Fruit fly (Drosophila melanogaster) whole organism, embryonic: ENCODE data around the gene RPA1.

Source experiments
- BEAF-32 ChIP-seq: fragments of 200-800 bp; sonication (Bioruptor generic); optimal IDR thresholded peaks from 3 replicates; lab custom pipeline; 2017; ENCODE audit warnings: missing biosample characterization, missing genetic modification characterization, mild to moderate bottlenecking, moderate library complexity, missing genetic modification reagents
- CG10959 ChIP-seq: fragments of 200-800 bp; sonication (Bioruptor generic); IDR thresholded peaks from 2 replicates; pipeline ENCODE4 v1.3.6; 2022; ENCODE audit warnings: missing biosample characterization, missing genetic modification characterization
- CG12155 ChIP-seq: fragments of 200-800 bp; sonication (Bioruptor generic); optimal IDR thresholded peaks from 3 replicates; lab custom pipeline; 2016; ENCODE audit warnings: missing biosample characterization, missing genetic modification characterization
- CG12236 ChIP-seq: fragments of 200-800 bp; sonication (Bioruptor generic); optimal IDR thresholded peaks from 2 replicates; lab custom pipeline; 2016; ENCODE audit warnings: missing biosample characterization, missing genetic modification characterization
- CG12769 ChIP-seq: fragments of 200-800 bp; sonication (Bioruptor generic); optimal IDR thresholded peaks from 2 replicates; lab custom pipeline; 2019; ENCODE audit warnings: missing biosample characterization, mild to moderate bottlenecking, missing genetic modification characterization, moderate library complexity
- CG13287 ChIP-seq: fragments of 200-800 bp; sonication (Bioruptor generic); IDR thresholded peaks from 2 replicates; pipeline ENCODE4 v1.3.6; 2022; ENCODE audit warnings: missing biosample characterization, missing genetic modification characterization; ENCODE audit not compliant: partially characterized antibody
- CG13424 ChIP-seq: fragments of 200-800 bp; sonication (Bioruptor generic); optimal IDR thresholded peaks from 2 replicates; lab custom pipeline; 2019; ENCODE audit warnings: missing biosample characterization, mild to moderate bottlenecking, missing genetic modification characterization, moderate library complexity
- CG15011 ChIP-seq: fragments of 200-800 bp; sonication (Bioruptor generic); optimal IDR thresholded peaks from 3 replicates; lab custom pipeline; 2018; ENCODE audit warnings: missing biosample characterization, mild to moderate bottlenecking, missing genetic modification characterization
- CG17361 ChIP-seq: fragments of 200-800 bp; sonication (Bioruptor generic); IDR thresholded peaks from 3 replicates; pipeline ENCODE4 v1.3.6; 2022; ENCODE audit warnings: missing biosample characterization, missing genetic modification characterization
- CG30020 ChIP-seq: fragments of 200-800 bp; optimal IDR thresholded peaks from 2 replicates; lab custom pipeline; 2019; ENCODE audit warnings: missing biosample characterization, mild to moderate bottlenecking, missing genetic modification characterization, moderate library complexity
- CG32532 ChIP-seq: fragments of 200-800 bp; sonication (Bioruptor generic); IDR thresholded peaks from 2 replicates; pipeline ENCODE4 v1.3.6; 2022; ENCODE audit warnings: missing biosample characterization, missing genetic modification characterization
- CG32767 ChIP-seq: fragments of 200-800 bp; sonication (Bioruptor generic); IDR thresholded peaks from 2 replicates; pipeline ENCODE4 v1.3.6; 2022; ENCODE audit warnings: missing biosample characterization, missing genetic modification characterization
- CG34224 ChIP-seq: fragments of 200-800 bp; sonication (Bioruptor generic); IDR thresholded peaks from 3 replicates; pipeline ENCODE4 v1.3.6; 2022; ENCODE audit warnings: missing biosample characterization, missing genetic modification characterization; ENCODE audit not compliant: partially characterized antibody
- CG34376 ChIP-seq: fragments of 200-800 bp; sonication (Bioruptor generic); optimal IDR thresholded peaks from 2 replicates; lab custom pipeline; 2018; ENCODE audit warnings: missing biosample characterization, mild to moderate bottlenecking, missing genetic modification characterization
- CG4360 ChIP-seq: fragments of 200-800 bp; sonication (Bioruptor generic); IDR thresholded peaks from 2 replicates; pipeline ENCODE4 v1.3.6; 2022; ENCODE audit warnings: missing biosample characterization, missing genetic modification characterization
- CG7271 ChIP-seq: fragments of 200-800 bp; sonication (Bioruptor generic); optimal IDR thresholded peaks from 2 replicates; lab custom pipeline; 2018; ENCODE audit warnings: missing biosample characterization, mild to moderate bottlenecking, missing genetic modification characterization, moderate library complexity
- CG9876 ChIP-seq: fragments of 200-800 bp; sonication (Bioruptor generic); optimal IDR thresholded peaks from 2 replicates; lab custom pipeline; 2016; ENCODE audit warnings: missing biosample characterization, missing genetic modification characterization
- Camta ChIP-seq: fragments of 200-800 bp; sonication (Bioruptor generic); optimal IDR thresholded peaks from 2 replicates; lab custom pipeline; 2016; ENCODE audit warnings: missing biosample characterization, missing genetic modification characterization
- Dp ChIP-seq: fragments of 200-800 bp; sonication (Bioruptor generic); optimal IDR thresholded peaks from 2 replicates; lab custom pipeline; 2018; ENCODE audit warnings: missing biosample characterization, mild to moderate bottlenecking, missing genetic modification characterization, moderate library complexity
- Ets65A ChIP-seq: fragments of 200-800 bp; sonication (Bioruptor generic); peaks from one replicate; lab custom pipeline; 2016; ENCODE audit warnings: missing biosample characterization, missing genetic modification characterization
- Fer2 ChIP-seq: fragments of 200-800 bp; sonication (Bioruptor generic); optimal IDR thresholded peaks from 2 replicates; lab custom pipeline; 2018; ENCODE audit warnings: missing biosample characterization, mild to moderate bottlenecking, missing genetic modification characterization, moderate library complexity
- Max ChIP-seq: fragments of 200-800 bp; sonication (Bioruptor generic); optimal IDR thresholded peaks from 2 replicates; lab custom pipeline; 2016; ENCODE audit warnings: missing biosample characterization, mild to moderate bottlenecking, missing genetic modification characterization
- Mes4 ChIP-seq: fragments of 200-800 bp; sonication (Bioruptor generic); optimal IDR thresholded peaks from 2 replicates; lab custom pipeline; 2016; ENCODE audit warnings: missing biosample characterization, missing genetic modification characterization
- NK7.1 ChIP-seq: fragments of 200-800 bp; sonication (Bioruptor generic); optimal IDR thresholded peaks from 3 replicates; lab custom pipeline; 2016; ENCODE audit warnings: missing biosample characterization, missing genetic modification characterization
- Neu2 ChIP-seq: fragments of 200-800 bp; sonication (Bioruptor generic); optimal IDR thresholded peaks from 3 replicates; lab custom pipeline; 2016; ENCODE audit warnings: missing biosample characterization, missing genetic modification characterization, borderline replicate concordance
- Nf-YC ChIP-seq: fragments of 200-800 bp; optimal IDR thresholded peaks from 3 replicates; lab custom pipeline; 2019; ENCODE audit warnings: missing biosample characterization, mild to moderate bottlenecking, missing genetic modification characterization, moderate library complexity
- Oaz ChIP-seq: fragments of 200-800 bp; sonication (Bioruptor generic); IDR thresholded peaks from 2 replicates; pipeline ENCODE4 v1.3.6; 2022; ENCODE audit warnings: missing biosample characterization, missing genetic modification characterization
- Tbp ChIP-seq: fragments of >200 bp; optimal IDR thresholded peaks from 2 replicates; lab custom pipeline; 2018; ENCODE audit warnings: missing biosample characterization, missing genetic modification characterization
- ase ChIP-seq: fragments of 200-800 bp; sonication (Bioruptor generic); IDR thresholded peaks from 3 replicates; pipeline ENCODE4 v1.3.6; 2022; ENCODE audit warnings: missing biosample characterization, missing genetic modification characterization
- bsh ChIP-seq, 2 experiments: fragments of 200-800 bp; sonication (Bioruptor generic); optimal IDR thresholded peaks; 2 replicates each; lab custom pipeline; 2017 to 2018; ENCODE audit warnings: mild to moderate bottlenecking in 2 of 2, missing biosample characterization in 2 of 2, missing genetic modification characterization in 2 of 2, moderate library complexity in 1 of 2
- chm ChIP-seq: fragments of 200-800 bp; sonication (Bioruptor generic); IDR thresholded peaks from 2 replicates; pipeline ENCODE4 v1.3.6; 2022; ENCODE audit warnings: missing biosample characterization, missing genetic modification characterization
- crc ChIP-seq: fragments of 200-800 bp; sonication (Bioruptor generic); optimal IDR thresholded peaks from 2 replicates; lab custom pipeline; 2016; ENCODE audit warnings: missing biosample characterization, missing genetic modification characterization
- ems ChIP-seq: fragments of 200-800 bp; sonication (Bioruptor generic); optimal IDR thresholded peaks from 3 replicates; lab custom pipeline; 2016; ENCODE audit warnings: missing biosample characterization, missing genetic modification characterization
- fd96Cb ChIP-seq: fragments of 200-800 bp; sonication (Bioruptor generic); optimal IDR thresholded peaks from 2 replicates; lab custom pipeline; 2018; ENCODE audit warnings: missing biosample characterization, mild to moderate bottlenecking, missing genetic modification characterization, moderate library complexity
- gfzf ChIP-seq: fragments of 200-800 bp; sonication (Bioruptor generic); optimal IDR thresholded peaks from 2 replicates; lab custom pipeline; 2016; ENCODE audit warnings: missing biosample characterization, mild to moderate bottlenecking, missing genetic modification characterization, moderate library complexity
- hth ChIP-seq: fragments of >200 bp; optimal IDR thresholded peaks from 2 replicates; lab custom pipeline; 2017; ENCODE audit warnings: inconsistent platforms
- ken ChIP-seq: fragments of 200-800 bp; sonication (Bioruptor generic); IDR thresholded peaks from 3 replicates; pipeline ENCODE4 v1.3.6; 2022; ENCODE audit warnings: missing biosample characterization, missing genetic modification characterization
- lov ChIP-seq, 2 experiments: fragments of 200-800 bp in 1 of 2; fragments of >200 bp in 1 of 2; sonication (Bioruptor generic) in 1 of 2; IDR thresholded peaks in 1 of 2; optimal IDR thresholded peaks in 1 of 2; 2 replicates in 1 of 2; 3 replicates in 1 of 2; pipeline versions ENCODE4 v1.3.6 to Lab custom; 2017 to 2022; ENCODE audit warnings: missing biosample characterization in 1 of 2, missing genetic modification characterization in 1 of 2
- maf-S ChIP-seq: fragments of 200-800 bp; sonication (Bioruptor generic); optimal IDR thresholded peaks from 2 replicates; lab custom pipeline; 2016; ENCODE audit warnings: missing biosample characterization, missing genetic modification characterization
- p53 ChIP-seq: fragments of 200-800 bp; sonication (Bioruptor generic); optimal IDR thresholded peaks from 2 replicates; lab custom pipeline; 2016; ENCODE audit warnings: missing biosample characterization, missing genetic modification characterization
- pho ChIP-seq: fragments of 200-800 bp; sonication (Bioruptor generic); optimal IDR thresholded peaks from 2 replicates; lab custom pipeline; 2016; ENCODE audit warnings: missing biosample characterization, missing genetic modification characterization
- prd ChIP-seq, 3 experiments: fragments of >200 bp in 2 of 3; fragments of 200-800 bp in 1 of 3; sonication (Bioruptor generic) in 1 of 3; optimal IDR thresholded peaks in 2 of 3; IDR thresholded peaks in 1 of 3; 2 replicates in 2 of 3; 3 replicates in 1 of 3; pipeline versions ENCODE4 v1.3.6 to Lab custom; 2017 to 2022; ENCODE audit warnings: missing biosample characterization in 1 of 3, missing genetic modification characterization in 1 of 3
- rib ChIP-seq: fragments of 200-800 bp; sonication (Bioruptor generic); IDR thresholded peaks from 2 replicates; pipeline ENCODE4 v1.3.6; 2022; ENCODE audit warnings: missing biosample characterization, missing genetic modification characterization
- scrt ChIP-seq: fragments of 200-800 bp; sonication (Bioruptor generic); optimal IDR thresholded peaks from 2 replicates; lab custom pipeline; 2018; ENCODE audit warnings: missing biosample characterization, mild to moderate bottlenecking, missing genetic modification characterization, moderate library complexity
- sim ChIP-seq: fragments of 200-800 bp; sonication (Bioruptor generic); IDR thresholded peaks from 2 replicates; pipeline ENCODE4 v1.3.6; 2022; ENCODE audit warnings: missing biosample characterization, missing genetic modification characterization
- sna ChIP-seq: fragments of 200-800 bp; sonication (Bioruptor generic); IDR thresholded peaks from 2 replicates; pipeline ENCODE4 v1.3.6; 2022; ENCODE audit warnings: missing biosample characterization, missing genetic modification characterization; ENCODE audit not compliant: partially characterized antibody
- sob ChIP-seq: fragments of 200-800 bp; sonication (Bioruptor generic); IDR thresholded peaks from 2 replicates; pipeline ENCODE4 v1.3.6; 2022; ENCODE audit warnings: missing biosample characterization, missing genetic modification characterization
- sr ChIP-seq: fragments of 200-800 bp; sonication (Bioruptor generic); IDR thresholded peaks from 3 replicates; pipeline ENCODE4 v1.3.6; 2022; ENCODE audit warnings: missing biosample characterization, missing genetic modification characterization
- ssp ChIP-seq: fragments of 200-800 bp; sonication (Bioruptor generic); IDR thresholded peaks from 2 replicates; pipeline ENCODE4 v1.3.6; 2022; ENCODE audit warnings: missing biosample characterization, missing genetic modification characterization
- tgo ChIP-seq: fragments of 200-800 bp; sonication (Bioruptor generic); IDR thresholded peaks from 3 replicates; pipeline ENCODE4 v1.3.6; 2022; ENCODE audit warnings: missing biosample characterization, missing genetic modification characterization
- trh ChIP-seq: fragments of 200-800 bp; sonication (Bioruptor generic); optimal IDR thresholded peaks from 2 replicates; lab custom pipeline; 2016; ENCODE audit warnings: missing biosample characterization, missing genetic modification characterization

Gene RPA1

DNA sequence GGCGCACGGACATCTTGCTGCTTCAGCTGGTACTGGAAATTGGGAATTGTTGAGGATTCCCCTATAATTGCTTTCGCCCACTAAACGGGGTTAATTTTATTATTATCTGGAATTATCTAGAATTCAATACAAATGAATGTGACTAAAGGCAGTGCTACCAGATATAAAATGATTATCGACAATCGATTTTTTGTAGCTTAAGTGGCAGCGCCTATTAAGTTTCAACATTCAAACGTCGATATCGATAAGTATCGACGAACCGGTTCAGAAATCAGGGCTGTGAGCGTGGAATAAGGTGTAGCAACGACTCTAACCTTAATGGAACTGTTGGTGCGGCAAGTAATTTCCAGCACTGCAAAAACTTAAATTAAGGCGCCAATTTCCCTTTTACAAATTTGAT lies 40.9 kb upstream of the RPA1 start, which contains the start of gene Sgt1 (continued):
- TF ChIP-seq Camta (no peak), pho (peak; percentile 66), CG17361 (GFP tag; lab: Robert Waterston, UW) (0 out of 3 replicates have a peak, but pooled peaks have one; percentile 21), sna (GFP tag; lab: Robert Waterston, UW) (peak; percentile 81), ssp (GFP tag; lab: Robert Waterston, UW) (no peak), scrt (no peak), Oaz (GFP tag; lab: Robert Waterston, UW) (no peak), trh (GFP tag; lab: Kevin White, UChicago) (no peak), CG10959 (GFP tag; lab: Robert Waterston, UW) (no peak), Ets65A (GFP tag; lab: Kevin White, UChicago) (peak; percentile 95), ems (GFP tag; lab: Kevin White, UChicago) (peak; percentile 24), bsh (GFP tag; optimal IDR thresholded peaks at IDR 0.05; lab: Kevin White, UChicago) (peak in 1 of 2 experiments; percentile 12), CG4360 (GFP tag; lab: Robert Waterston, UW) (no peak), fd96Cb (tag; lab: Kevin White, UChicago) (no peak), CG30020 (tag; lab: Kevin White, UChicago) (peak; percentile 45), ken (0 out of 3 replicates have a peak, but pooled peaks have one; percentile 54), CG34224 (GFP tag; lab: Robert Waterston, UW) (peak; percentile 89), Max (GFP tag; lab: Kevin White, UChicago) (peak; percentile 34), Nf-YC (peak; percentile 35), gfzf (peak; percentile 56), BEAF-32 (peak; percentile 78), Dp (GFP tag; lab: Kevin White, UChicago) (peak; percentile 100), maf-S (GFP tag; lab: Kevin White, UChicago) (peak; percentile 52), hth (lab: Kevin White, UChicago) (no peak), p53 (GFP tag; lab: Kevin White, UChicago) (peak; percentile 22), CG13287 (peak; percentile 85), Mes4 (GFP tag; lab: Kevin White, UChicago) (peak; percentile 5), Tbp (no peak), sr (no peak), CG32767 (no peak), CG12155 (GFP tag; lab: Kevin White, UChicago) (peak; percentile 44), rib (GFP tag; lab: Robert Waterston, UW) (no peak), lov (optimal IDR thresholded peaks at IDR 0.05; lab: Kevin White, UChicago) (no peak), lov (GFP tag; IDR thresholded peaks at IDR 0.05; lab: Robert Waterston, UW) (no peak), CG12236 (GFP tag; lab: Kevin White, UChicago) (no peak), prd (optimal IDR thresholded peaks at IDR 0.05; lab: Kevin White, UChicago) (no peak), prd (GFP tag; IDR thresholded peaks at IDR 0.05; lab: Robert Waterston, UW) (no peak), sob (peak; percentile 68), CG12769 (no peak), crc (GFP tag; lab: Kevin White, UChicago) (no peak), sim (GFP tag; lab: Robert Waterston, UW) (no peak), CG15011 (GFP tag; lab: Kevin White, UChicago) (no peak), NK7.1 (GFP tag; lab: Kevin White, UChicago) (no peak), Neu2 (GFP tag; lab: Kevin White, UChicago) (no peak), chm (GFP tag; lab: Robert Waterston, UW) (no peak; the same call in 1 of the 2 replicates), Fer2 (tag; lab: Kevin White, UChicago) (peak; percentile 14), CG9876 (GFP tag; lab: Kevin White, UChicago) (no peak), CG7271 (no peak), CG13424 (tag; lab: Kevin White, UChicago) (peak; percentile 4), tgo (GFP tag; lab: Robert Waterston, UW) (no peak), CG32532 (GFP tag; lab: Robert Waterston, UW) (0 out of 2 replicates have a peak, but pooled peaks have one; percentile 4), CG34376 (peak; percentile 78), ase (GFP tag; lab: Robert Waterston, UW) (no peak)
